Worm (Caenorhabditis elegans) whole organism, L1 larva: ENCODE data around the gene seu-1.

Source experiments
- C16A3.4 ChIP-seq: fragments of 150-350 bp; optimal IDR thresholded peaks from 2 replicates; lab custom pipeline; 2014; ENCODE audit warnings: missing biosample characterization, missing genetic modification characterization
- C34B4.2 ChIP-seq: sonication (generic microtip); optimal IDR thresholded peaks from 2 replicates; lab custom pipeline; 2017; ENCODE audit warnings: mild to moderate bottlenecking, missing genetic modification characterization, missing compliant biosample characterization
- Y116A8C.19 ChIP-seq: sonication (generic microtip); optimal IDR thresholded peaks from 2 replicates; lab custom pipeline; 2016; ENCODE audit warnings: missing compliant biosample characterization, missing genetic modification characterization, borderline replicate concordance
- blmp-1 ChIP-seq: fragments of 150-350 bp; optimal IDR thresholded peaks from 2 replicates; lab custom pipeline; 2014; ENCODE audit warnings: missing biosample characterization, missing genetic modification characterization
- ceh-63 ChIP-seq: fragments of 200-800 bp; sonication (Bioruptor generic); optimal IDR thresholded peaks from 2 replicates; lab custom pipeline; 2018; ENCODE audit warnings: mild to moderate bottlenecking, missing genetic modification characterization, missing compliant biosample characterization
- ceh-8 ChIP-seq: fragments of 200-800 bp; sonication (Bioruptor generic); optimal IDR thresholded peaks from 2 replicates; lab custom pipeline; 2018; ENCODE audit warnings: mild to moderate bottlenecking, missing genetic modification characterization, moderate library complexity, missing compliant biosample characterization
- ces-1 ChIP-seq: fragments of 150-350 bp; optimal IDR thresholded peaks from 2 replicates; lab custom pipeline; 2014; ENCODE audit warnings: missing biosample characterization, missing genetic modification reagents, missing genetic modification characterization
- dpl-1 ChIP-seq, 3 experiments: fragments of 150-350 bp in 2 of 3; sonication (generic microtip) in 1 of 3; optimal IDR thresholded peaks; 2 replicates each; lab custom pipeline; 2014 to 2017; ENCODE audit warnings: missing biosample characterization in 3 of 3, missing genetic modification characterization in 3 of 3, missing genetic modification reagents in 3 of 3
- efl-1 ChIP-seq, 4 experiments: fragments of 150-350 bp; optimal IDR thresholded peaks in 3 of 4; peaks in 1 of 4; 1 replicate in 1 of 4; 2 replicates in 3 of 4; lab custom pipeline; 2014; ENCODE audit warnings: missing biosample characterization in 2 of 4, missing genetic modification characterization in 2 of 4, missing genetic modification reagents in 2 of 4
- efl-3 ChIP-seq: fragments of 200-800 bp; sonication (Bioruptor generic); optimal IDR thresholded peaks from 2 replicates; lab custom pipeline; 2018; ENCODE audit warnings: mild to moderate bottlenecking, missing genetic modification characterization, missing compliant biosample characterization
- elt-2 ChIP-seq: sonication (generic microtip); optimal IDR thresholded peaks from 2 replicates; lab custom pipeline; 2016; ENCODE audit warnings: missing genetic modification characterization, mild to moderate bottlenecking, inconsistent platforms, missing compliant biosample characterization, missing genetic modification reagents
- elt-3 ChIP-seq, 6 experiments: fragments of 150-350 bp in 1 of 6; sonication (generic microtip); optimal IDR thresholded peaks; 2 replicates each; lab custom pipeline; 2017 to 2018; ENCODE audit warnings: missing biosample characterization in 6 of 6, missing genetic modification characterization in 6 of 6, inconsistent platforms in 1 of 6
- fkh-8 ChIP-seq: sonication (generic microtip); optimal IDR thresholded peaks from 2 replicates; lab custom pipeline; 2016; ENCODE audit warnings: mild to moderate bottlenecking, missing genetic modification characterization, missing compliant biosample characterization
- grh-1 ChIP-seq: fragments of 200-800 bp; sonication (Bioruptor generic); IDR thresholded peaks from 2 replicates; pipeline ENCODE4 v1.3.6; 2022; ENCODE audit warnings: missing genetic modification reagents, missing genetic modification characterization, missing compliant biosample characterization
- hpl-2 ChIP-seq: fragments of 150-350 bp; optimal IDR thresholded peaks from 2 replicates; lab custom pipeline; 2014; ENCODE audit warnings: missing biosample characterization, missing genetic modification reagents, missing genetic modification characterization
- lin-14 ChIP-seq: fragments of 200-800 bp; sonication (Bioruptor generic); optimal IDR thresholded peaks from 2 replicates; lab custom pipeline; 2018; ENCODE audit warnings: mild to moderate bottlenecking, missing genetic modification characterization, moderate library complexity, missing compliant biosample characterization
- lin-35 ChIP-seq, 2 experiments: fragments of 150-350 bp; optimal IDR thresholded peaks; 2 replicates each; lab custom pipeline; 2014; ENCODE audit warnings: missing biosample characterization in 2 of 2, missing genetic modification characterization in 2 of 2, missing genetic modification reagents in 2 of 2
- lir-3 ChIP-seq: sonication (generic microtip); optimal IDR thresholded peaks from 2 replicates; lab custom pipeline; 2016; ENCODE audit warnings: mild to moderate bottlenecking, missing genetic modification characterization, moderate library complexity, missing compliant biosample characterization; ENCODE audit not compliant: poor library complexity
- lsy-2 ChIP-seq, 2 experiments: fragments of 150-350 bp; optimal IDR thresholded peaks; 2 replicates each; lab custom pipeline; 2014; ENCODE audit warnings: missing biosample characterization in 2 of 2, missing genetic modification characterization in 2 of 2
- mef-2 ChIP-seq: fragments of 150-350 bp; optimal IDR thresholded peaks from 2 replicates; lab custom pipeline; 2014; ENCODE audit warnings: missing biosample characterization, missing genetic modification characterization
- nhr-11 ChIP-seq: fragments of 150-350 bp; optimal IDR thresholded peaks from 2 replicates; lab custom pipeline; 2014; ENCODE audit warnings: missing biosample characterization, missing genetic modification characterization
- nhr-20 ChIP-seq: sonication (generic microtip); optimal IDR thresholded peaks from 2 replicates; lab custom pipeline; 2016; ENCODE audit warnings: mild to moderate bottlenecking, missing genetic modification characterization, missing compliant biosample characterization
- nhr-237 ChIP-seq: fragments of 150-350 bp; optimal IDR thresholded peaks from 2 replicates; lab custom pipeline; 2014; ENCODE audit warnings: missing biosample characterization, missing genetic modification characterization
- nhr-71 ChIP-seq: sonication (generic microtip); optimal IDR thresholded peaks from 2 replicates; lab custom pipeline; 2016; ENCODE audit warnings: mild to moderate bottlenecking, missing genetic modification characterization, moderate library complexity, missing compliant biosample characterization
- nhr-76 ChIP-seq: sonication (generic microtip); optimal IDR thresholded peaks from 2 replicates; lab custom pipeline; 2017; ENCODE audit warnings: missing biosample characterization, missing genetic modification characterization
- nhr-85 ChIP-seq: sonication (generic microtip); peaks from one replicate; lab custom pipeline; 2016; ENCODE audit warnings: missing genetic modification characterization, inconsistent platforms, missing compliant biosample characterization
- sup-37 ChIP-seq: fragments of 200-800 bp; sonication (Bioruptor generic); optimal IDR thresholded peaks from 2 replicates; lab custom pipeline; 2018; ENCODE audit warnings: mild to moderate bottlenecking, missing genetic modification characterization, missing compliant biosample characterization
- tbx-2 ChIP-seq: sonication (generic microtip); optimal IDR thresholded peaks from 2 replicates; lab custom pipeline; 2016; ENCODE audit warnings: missing genetic modification characterization, missing compliant biosample characterization
- tlp-1 ChIP-seq: fragments of 150-350 bp; optimal IDR thresholded peaks from 2 replicates; lab custom pipeline; 2014; ENCODE audit warnings: missing biosample characterization, missing genetic modification characterization
- unc-86 ChIP-seq: sonication (generic microtip); optimal IDR thresholded peaks from 2 replicates; lab custom pipeline; 2016; ENCODE audit warnings: missing genetic modification characterization, missing compliant biosample characterization
- vab-15 ChIP-seq: sonication (generic microtip); optimal IDR thresholded peaks from 2 replicates; lab custom pipeline; 2017; ENCODE audit warnings: missing genotype, mild to moderate bottlenecking, missing genetic modification characterization, missing compliant biosample characterization
- ztf-4 ChIP-seq: fragments of 150-350 bp; optimal IDR thresholded peaks from 2 replicates; lab custom pipeline; 2014; ENCODE audit warnings: missing biosample characterization, missing genetic modification characterization

Gene seu-1

DNA sequence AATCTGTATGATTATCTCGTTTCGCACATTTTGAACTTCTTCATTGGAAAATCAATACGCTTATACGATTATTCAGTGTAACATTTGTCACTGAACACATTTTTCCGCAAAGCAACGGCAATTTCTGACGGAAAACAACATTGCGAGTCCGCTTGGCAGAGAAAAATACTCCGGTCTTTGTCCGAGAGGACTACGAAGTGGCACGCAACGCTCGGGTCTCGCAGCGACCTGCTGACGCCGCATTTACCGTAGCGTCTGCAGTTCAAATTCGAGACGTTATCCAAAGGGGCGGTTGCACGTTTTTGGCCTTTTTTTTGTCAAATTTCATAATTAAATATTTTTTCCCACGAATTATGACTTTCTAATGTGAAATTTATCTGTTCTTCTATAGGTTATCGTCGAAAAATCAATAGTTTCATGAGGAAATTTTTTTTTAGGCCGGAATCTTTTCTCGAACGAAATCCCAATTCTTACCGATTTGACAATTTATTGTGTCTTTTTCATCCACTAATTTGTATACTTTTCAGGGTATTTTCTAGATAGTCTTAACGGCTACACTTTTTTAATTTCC is 5.7 kb upstream of the seu-1 start, which contains the start of gene sqd-1 (continued):
- TF ChIP-seq C34B4.2 (tag; lab: Kevin White, UChicago) (peak; percentile 85), sup-37 (GFP tag; lab: Kevin White, UChicago) (peak; percentile 95), lir-3 (peak; percentile 93), ztf-4 (peak; percentile 95), efl-3 (GFP tag; lab: Kevin White, UChicago) (peak; percentile 74), ces-1 (GFP tag; lab: Kevin White, UChicago) (no peak), Y116A8C.19 (tag; lab: Kevin White, UChicago) (peak; percentile 8), fkh-8 (tag; lab: Kevin White, UChicago) (peak; percentile 94), mef-2 (tag; lab: Kevin White, UChicago) (peak; percentile 92), tbx-2 (tag; lab: Kevin White, UChicago) (peak; percentile 98), ceh-63 (GFP tag; lab: Kevin White, UChicago) (peak; percentile 93), elt-2 (tag; lab: Kevin White, UChicago) (peak; percentile 88), nhr-11 (tag; lab: Kevin White, UChicago) (peak; percentile 74)

DNA sequence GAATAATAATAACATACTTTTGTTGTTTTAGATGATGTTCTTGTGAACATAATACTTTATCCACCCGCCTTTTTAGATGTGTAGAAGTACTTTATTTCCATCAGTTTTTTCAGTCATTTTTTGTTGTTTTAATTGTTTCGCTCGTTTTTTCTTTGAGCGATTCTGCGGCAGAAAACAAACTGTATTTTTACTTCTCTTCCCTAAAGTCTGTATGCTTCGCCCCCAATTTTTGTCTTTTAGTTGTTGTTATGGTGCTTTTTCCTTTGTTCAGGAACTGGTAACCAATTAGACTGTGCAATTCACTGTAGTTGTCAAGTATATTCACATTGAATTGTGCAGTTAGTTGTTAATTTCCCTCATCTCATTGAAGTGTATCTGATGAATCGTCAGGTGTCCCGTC is 3.7 kb upstream of the seu-1 start:
- no peak for TF ChIP-seq tlp-1
- TF ChIP-seq nhr-237 (tag; lab: Kevin White, UChicago), result no peak
- no peak for TF ChIP-seq elt-3 (tag; optimal IDR thresholded peaks at IDR 0.05; lab: Kevin White, UChicago)

DNA sequence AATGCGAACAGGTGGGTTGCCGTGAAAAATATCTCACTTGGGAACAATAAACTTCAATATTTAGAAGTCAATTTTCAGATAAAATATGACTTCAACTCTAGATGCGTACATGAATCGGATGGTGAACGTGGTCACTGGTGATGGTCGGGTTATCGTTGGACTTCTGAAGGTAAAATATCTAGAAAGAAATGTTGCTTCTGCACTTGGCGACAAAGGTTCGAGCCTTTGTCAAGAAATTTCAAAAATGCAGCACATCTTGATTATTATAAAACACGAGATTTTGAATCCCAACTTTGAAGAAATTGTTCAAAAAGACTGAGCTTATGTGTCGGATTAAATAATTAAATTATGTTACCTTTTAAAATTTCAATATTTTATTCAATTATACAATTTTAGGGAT is 3.0 kb upstream of the seu-1 start, which contains the start of gene lsm-8:
Gene lsm-8, plus strand, starts transcription at position 79 of the 400 bp plus-strand sequence.
- TF ChIP-seq tlp-1, result no peak
- no peak for TF ChIP-seq C16A3.4 (tag; lab: Kevin White, UChicago)
- TF ChIP-seq vab-15 (tag; lab: Kevin White, UChicago), result no peak
- no peak for TF ChIP-seq nhr-71
- no peak for TF ChIP-seq dpl-1 (GFP tag; optimal IDR thresholded peaks at IDR 0.05; lab: Kevin White, UChicago)
- peak; percentile 51 for TF ChIP-seq nhr-85
- no peak for TF ChIP-seq efl-1 (optimal IDR thresholded peaks at IDR 0.05; lab: Kevin White, UChicago)
- TF ChIP-seq efl-1 (GFP tag; optimal IDR thresholded peaks at IDR 0.05 in 1 of 2; lab: Kevin White, UChicago), result peak in 1 of 2 experiments; percentile 54
- TF ChIP-seq hpl-2, result no peak

DNA sequence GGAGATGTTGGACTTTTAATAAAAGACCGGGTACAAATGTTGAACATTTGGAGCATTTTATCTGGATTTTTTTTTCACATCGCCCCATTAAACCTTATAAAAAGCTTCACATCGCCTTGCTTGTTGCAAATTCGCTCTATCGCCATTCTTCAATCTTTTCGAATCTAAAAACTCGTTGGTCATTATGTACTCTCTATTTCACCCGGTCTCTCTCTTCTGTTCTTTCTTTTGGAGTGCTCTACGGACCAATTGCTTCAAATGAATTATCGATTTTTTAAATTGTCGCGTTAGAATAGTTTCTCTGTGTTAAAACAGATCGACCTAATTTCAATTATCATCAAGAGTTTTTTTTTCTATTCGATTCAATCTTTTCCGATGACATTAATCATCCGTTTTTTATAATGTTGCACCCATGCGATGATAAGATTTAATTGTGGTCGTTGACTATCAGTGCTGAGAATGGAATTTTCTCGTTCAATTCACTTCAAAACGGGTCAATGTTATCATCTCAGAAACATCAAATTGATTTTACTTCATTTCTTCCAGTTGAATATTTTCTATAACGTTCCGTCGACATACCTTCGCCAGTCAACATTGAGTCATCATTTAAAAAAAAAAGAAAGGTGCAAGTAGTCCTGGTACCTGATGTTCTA is 1.9 kb upstream of the seu-1 start:
- peak in 1 of 3 experiments; percentile 43 for TF ChIP-seq dpl-1 (GFP tag; optimal IDR thresholded peaks at IDR 0.05; lab: Kevin White, UChicago)
- no peak for TF ChIP-seq nhr-71
- peak; percentile 9 to 26 for TF ChIP-seq efl-1 (optimal IDR thresholded peaks at IDR 0.05; lab: Kevin White, UChicago)
- peak; percentile 29 to 92 for TF ChIP-seq efl-1 (GFP tag; optimal IDR thresholded peaks at IDR 0.05 in 1 of 2; lab: Kevin White, UChicago)
- no peak for TF ChIP-seq ces-1 (GFP tag; lab: Kevin White, UChicago)
- TF ChIP-seq nhr-20 (tag; lab: Kevin White, UChicago), result no peak
- TF ChIP-seq blmp-1 (tag; lab: Kevin White, UChicago), result peak; percentile 21
- no peak for TF ChIP-seq unc-86 (tag; lab: Kevin White, UChicago)
- TF ChIP-seq lin-14 (GFP tag; lab: Kevin White, UChicago), result peak; percentile 44
- TF ChIP-seq elt-2 (tag; lab: Kevin White, UChicago), result peak; percentile 5
- no peak for TF ChIP-seq nhr-11 (tag; lab: Kevin White, UChicago)
- TF ChIP-seq ceh-8 (GFP tag; lab: Kevin White, UChicago), result no peak
- TF ChIP-seq nhr-76 (tag; lab: Kevin White, UChicago), result no peak
- TF ChIP-seq lsy-2 (tag; optimal IDR thresholded peaks at IDR 0.05; lab: Kevin White, UChicago), result peak in 1 of 2 experiments; percentile 65
- TF ChIP-seq grh-1 (GFP tag; lab: Robert Waterston, UW), result no peak
- TF ChIP-seq vab-15 (tag; lab: Kevin White, UChicago), result no peak
- TF ChIP-seq lin-35 (GFP tag; optimal IDR thresholded peaks at IDR 0.05; lab: Kevin White, UChicago), result peak; percentile 12 to 32
